Worm (Caenorhabditis elegans): ENCODE results near the gene R11D1.7.

Gene R11D1.7

ce11 chrV:12719713-12720112, at the start of gene R11D1.7:
R11D1.7 (plus strand) TSS chrV:12720013.
- no peak for TF ChIP-seq C38D4.7 (GFP tag; optimal IDR thresholded peaks at IDR 0.05)

- TF ChIP-seq unc-55 (GFP tag; optimal IDR thresholded peaks at IDR 0.05), result no peak
- TF ChIP-seq elt-4 (tag; optimal IDR thresholded peaks at IDR 0.05), result no peak
- TF ChIP-seq lim-6 (tag; optimal IDR thresholded peaks at IDR 0.05), result no peak
- TF ChIP-seq nhr-232 (tag; optimal IDR thresholded peaks at IDR 0.05), result no peak
- TF ChIP-seq Y22D7AL.16 (tag; optimal IDR thresholded peaks at IDR 0.05), result no peak
- no peak for TF ChIP-seq C08G9.2 (tag; optimal IDR thresholded peaks at IDR 0.05)
- TF ChIP-seq F13H6.1 (tag; optimal IDR thresholded peaks at IDR 0.05), result no peak
- TF ChIP-seq unc-42 (tag; optimal IDR thresholded peaks at IDR 0.05), result no peak
- no peak for TF ChIP-seq ceh-22 (tag; optimal IDR thresholded peaks at IDR 0.05)
Measured at ce11 chrV:12670607-12671006, 49.2 kb upstream of the R11D1.7 start, which contains the start of gene srx-116. srx-116 (plus strand) TSS chrV:12670907.

ce11 chrV:12673745-12674144, 46.1 kb upstream of the R11D1.7 start:
- TF ChIP-seq dmd-4 (tag; optimal IDR thresholded peaks at IDR 0.05; ENCODE audit: borderline replicate concordance) (no peak), dve-1 (tag; optimal IDR thresholded peaks at IDR 0.05) (no peak), odd-2 (tag; optimal IDR thresholded peaks at IDR 0.05) (no peak), ceh-6 (GFP tag; optimal IDR thresholded peaks at IDR 0.05) (no peak), elt-4 (tag; optimal IDR thresholded peaks at IDR 0.05) (no peak), elt-2 (tag; optimal IDR thresholded peaks at IDR 0.05) (no peak), hlh-8 (tag; optimal IDR thresholded peaks at IDR 0.05) (no peak), Y22D7AL.16 (tag; optimal IDR thresholded peaks at IDR 0.05) (no peak), pros-1 (tag; optimal IDR thresholded peaks at IDR 0.05) (no peak), unc-86 (tag; optimal IDR thresholded peaks at IDR 0.05) (no peak), npax-4 (tag; optimal IDR thresholded peaks at IDR 0.05) (no peak), pat-9 (tag; optimal IDR thresholded peaks at IDR 0.05) (no peak), fkh-6 (tag; optimal IDR thresholded peaks at IDR 0.05) (no peak), che-1 (tag; optimal IDR thresholded peaks at IDR 0.05) (no peak), pha-2 (tag; optimal IDR thresholded peaks at IDR 0.05) (no peak), ref-2 (tag; optimal IDR thresholded peaks at IDR 0.05) (no peak), ceh-31 (tag; optimal IDR thresholded peaks at IDR 0.05) (no peak), K09A11.1 (tag; optimal IDR thresholded peaks at IDR 0.05; ENCODE audit: insufficient read depth) (no peak), fax-1 (tag; optimal IDR thresholded peaks at IDR 0.05) (no peak)

- TF ChIP-seq sox-2 (GFP tag; IDR thresholded peaks at IDR 0.05) (no peak), ceh-24 (tag; optimal IDR thresholded peaks at IDR 0.05) (no peak), F13H6.1 (tag; optimal IDR thresholded peaks at IDR 0.05) (no peak), pha-2 (tag; optimal IDR thresholded peaks at IDR 0.05) (no peak), ceh-22 (tag; optimal IDR thresholded peaks at IDR 0.05) (no peak), madf-2 (tag; optimal IDR thresholded peaks at IDR 0.05) (no peak), C08G9.2 (tag; optimal IDR thresholded peaks at IDR 0.05) (no peak), ama-1 (optimal IDR thresholded peaks at IDR 0.05) (no peak), C38D4.7 (GFP tag; optimal IDR thresholded peaks at IDR 0.05) (no peak), pag-3 (tag; optimal IDR thresholded peaks at IDR 0.05; ENCODE audit: borderline replicate concordance) (no peak), odd-2 (tag; optimal IDR thresholded peaks at IDR 0.05) (no peak), ceh-19 (GFP tag; optimal IDR thresholded peaks at IDR 0.05) (no peak), eyg-1 (tag; optimal IDR thresholded peaks at IDR 0.05) (no peak), K09A11.1 (tag; optimal IDR thresholded peaks at IDR 0.05; ENCODE audit: insufficient read depth) (no peak)
Measured at ce11 chrV:12676299-12676698, 43.5 kb upstream of the R11D1.7 start.

ce11 chrV:12679292-12679691, 40.5 kb upstream of the R11D1.7 start:
- no peak for TF ChIP-seq unc-42 (tag; optimal IDR thresholded peaks at IDR 0.05)
- TF ChIP-seq hlh-30 (tag; optimal IDR thresholded peaks at IDR 0.05; ENCODE audit: insufficient read depth), result no peak
- TF ChIP-seq pha-2 (tag; optimal IDR thresholded peaks at IDR 0.05), result no peak
- TF ChIP-seq unc-86 (tag; optimal IDR thresholded peaks at IDR 0.05), result no peak
- no peak for TF ChIP-seq npax-4 (tag; optimal IDR thresholded peaks at IDR 0.05)
- no peak for TF ChIP-seq fax-1 (tag; optimal IDR thresholded peaks at IDR 0.05)
- no peak for TF ChIP-seq zip-5 (tag; optimal IDR thresholded peaks at IDR 0.05)
- TF ChIP-seq pqm-1 (tag; optimal IDR thresholded peaks at IDR 0.05), result no peak
- no peak for TF ChIP-seq K09A11.1 (tag; optimal IDR thresholded peaks at IDR 0.05; ENCODE audit: insufficient read depth)
- TF ChIP-seq C08G9.2 (tag; optimal IDR thresholded peaks at IDR 0.05), result no peak
- TF ChIP-seq ceh-34 (tag; optimal IDR thresholded peaks at IDR 0.05), result no peak
- no peak for TF ChIP-seq pat-9 (tag; optimal IDR thresholded peaks at IDR 0.05)
- no peak for TF ChIP-seq C38D4.7 (GFP tag; optimal IDR thresholded peaks at IDR 0.05)
- TF ChIP-seq ceh-2 (tag; optimal IDR thresholded peaks at IDR 0.05), result no peak
- no peak for TF ChIP-seq F13H6.1 (tag; optimal IDR thresholded peaks at IDR 0.05)
- TF ChIP-seq ceh-24 (tag; optimal IDR thresholded peaks at IDR 0.05), result no peak
- no peak for TF ChIP-seq unc-55 (GFP tag; optimal IDR thresholded peaks at IDR 0.05)
- no peak for TF ChIP-seq Y22D7AL.16 (tag; optimal IDR thresholded peaks at IDR 0.05)
- no peak for TF ChIP-seq ceh-45 (GFP tag; IDR thresholded peaks at IDR 0.05)
